Worm (Caenorhabditis elegans): ENCODE measurements around the gene spe-18.

Gene spe-18

ce11 chrII:13199674-13200215, 46.5 kb upstream of the spe-18 start, which contains the start of gene btf-1 (continued):
- peak; percentile 76; the same call in 1 of the 2 replicates for TF ChIP-seq Y53G8AR.9 (GFP tag; conservative IDR thresholded peaks at IDR 0.05)
- peak; percentile 72 for TF ChIP-seq F10E7.11 (tag; optimal IDR thresholded peaks at IDR 0.05)
- TF ChIP-seq snpc-1.1 (tag; optimal IDR thresholded peaks at IDR 0.05; ENCODE audit: insufficient read depth), result peak; percentile 13
- TF ChIP-seq lag-1 (GFP tag; IDR thresholded peaks at IDR 0.05), result no peak
- TF ChIP-seq madf-6 (GFP tag; IDR thresholded peaks at IDR 0.05), result no peak; the same call in 1 of the 2 replicates
- peak; percentile 30; the same call in 1 of the 2 replicates for TF ChIP-seq ceh-91 (GFP tag; IDR thresholded peaks at IDR 0.05)
- peak; percentile 97 for TF ChIP-seq ceh-100 (GFP tag; IDR thresholded peaks at IDR 0.05)
- no peak for TF ChIP-seq ceh-79 (tag; optimal IDR thresholded peaks at IDR 0.05)
- no peak for TF ChIP-seq Y79H2A.3 (GFP tag; conservative IDR thresholded peaks at IDR 0.05)

ce11 chrII:13198845-13199244, 45.6 kb upstream of the spe-18 start:
- 0 out of 2 replicates have a peak, but pooled peaks have one; percentile 23 for TF ChIP-seq hsf-1 (GFP tag; IDR thresholded peaks at IDR 0.05)
- TF ChIP-seq attf-3 (GFP tag; conservative IDR thresholded peaks at IDR 0.05), result 0 out of 2 replicates have a peak, but pooled peaks have one; percentile 8
- TF ChIP-seq Y56A3A.18 (GFP tag; IDR thresholded peaks at IDR 0.05), result no peak
- TF ChIP-seq ceh-100 (GFP tag; IDR thresholded peaks at IDR 0.05), result peak; percentile 60

DNA sequence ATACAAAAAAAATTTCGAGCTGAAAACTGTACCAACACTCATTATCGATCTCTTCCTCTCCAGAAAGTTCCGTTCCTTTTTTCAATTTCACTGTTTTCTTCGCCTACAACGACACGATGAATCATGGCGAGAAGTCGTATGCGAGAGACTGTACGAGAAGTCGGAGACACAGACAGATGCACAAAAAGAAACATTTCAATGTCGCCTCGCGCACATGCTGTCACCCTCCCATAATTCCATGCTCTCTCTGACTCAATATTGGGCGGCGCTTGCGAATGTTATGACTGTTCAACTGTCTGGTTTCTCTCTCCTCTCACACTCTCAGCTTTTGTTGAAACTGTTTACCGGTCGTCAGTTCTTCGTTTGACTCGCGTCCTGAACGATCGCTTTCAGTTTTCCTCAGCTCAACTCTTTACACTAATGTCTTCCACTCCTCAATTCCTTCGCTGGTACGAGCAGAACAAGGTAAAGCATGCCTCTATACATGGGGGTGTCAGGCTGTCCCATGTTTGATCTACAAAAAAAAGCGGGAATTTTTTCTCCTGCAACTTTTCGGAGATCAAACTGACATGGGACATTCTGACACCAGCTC, 43.6 kb upstream of the spe-18 start:
- TF ChIP-seq tbx-9 (tag; optimal IDR thresholded peaks at IDR 0.05; ENCODE audit: borderline replicate concordance) (no peak), K12H6.12 (tag; optimal IDR thresholded peaks at IDR 0.05) (peak; percentile 42), madf-3 (GFP tag; IDR thresholded peaks at IDR 0.05) (0 out of 2 replicates have a peak, but pooled peaks have one; percentile 35), lin-54 (GFP tag; optimal IDR thresholded peaks at IDR 0.05) (peak; percentile 8), sea-2 (GFP tag; IDR thresholded peaks at IDR 0.05) (no peak), F10E7.11 (tag; optimal IDR thresholded peaks at IDR 0.05) (no peak), hmg-1.2 (GFP tag; IDR thresholded peaks at IDR 0.05) (peak; percentile 69; the same call in 1 of the 2 replicates), pbrm-1 (GFP tag; IDR thresholded peaks at IDR 0.05) (no peak), cebp-1 (GFP tag; IDR thresholded peaks at IDR 0.05) (no peak), cebp-1 (tag; optimal IDR thresholded peaks at IDR 0.05) (peak; percentile 40), aptf-3 (GFP tag; IDR thresholded peaks at IDR 0.05) (no peak), ztf-28 (GFP tag; IDR thresholded peaks at IDR 0.05) (no peak), zfh-2 (GFP tag; conservative IDR thresholded peaks at IDR 0.05) (peak; percentile 47; the same call in 1 of the 2 replicates), mxl-1 (tag; optimal IDR thresholded peaks at IDR 0.05) (no peak)

ce11 chrII:13195706-13196417, 42.7 kb upstream of the spe-18 start:
- TF ChIP-seq aptf-3 (GFP tag; IDR thresholded peaks at IDR 0.05), result no peak
- peak; percentile 3 for TF ChIP-seq snpc-1.1 (tag; optimal IDR thresholded peaks at IDR 0.05; ENCODE audit: insufficient read depth)
- TF ChIP-seq Y53G8AR.9 (GFP tag; conservative IDR thresholded peaks at IDR 0.05), result 0 out of 2 replicates have a peak, but pooled peaks have one; percentile 7

DNA sequence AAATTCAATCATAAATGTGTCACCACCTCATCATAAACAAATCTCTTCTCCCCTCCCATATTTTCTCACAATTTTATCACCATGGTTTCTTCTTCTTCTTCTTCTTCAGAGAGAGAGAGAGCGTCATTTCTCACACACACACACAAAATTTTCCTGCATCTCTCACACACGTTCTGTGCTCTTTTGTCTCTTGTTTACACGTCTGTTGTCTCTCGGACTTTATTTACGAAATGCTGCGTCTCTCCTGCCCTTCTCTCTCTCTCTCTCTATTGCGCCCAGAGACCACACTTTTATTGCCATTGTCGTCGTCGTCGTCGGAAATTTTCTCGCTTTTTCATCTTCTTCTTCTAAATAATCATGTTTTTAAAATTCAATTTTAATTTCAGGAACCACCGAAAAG, 42.0 kb upstream of the spe-18 start, which contains the start of gene lec-1:
Gene lec-1 (plus strand): TSS at position 387 of the 400 bp plus-strand sequence.
- TF ChIP-seq efl-1 (GFP tag; optimal IDR thresholded peaks at IDR 0.05), result no peak
- peak; percentile 1 for TF ChIP-seq lin-54 (GFP tag; optimal IDR thresholded peaks at IDR 0.05)
- peak; percentile 12 for TF ChIP-seq ZK185.1 (tag; optimal IDR thresholded peaks at IDR 0.05; ENCODE audit: poor library complexity, severe bottlenecking)
- TF ChIP-seq aptf-2 (GFP tag; conservative IDR thresholded peaks at IDR 0.05), result no peak
- no peak for TF ChIP-seq ztf-18 (tag; optimal IDR thresholded peaks at IDR 0.05)
- no peak for TF ChIP-seq gei-17 (GFP tag; optimal IDR thresholded peaks at IDR 0.05)
- no peak for TF ChIP-seq hlh-12 (tag; optimal IDR thresholded peaks at IDR 0.05)
- peak in 1 of 2 experiments; percentile 6 for TF ChIP-seq let-607 (tag; optimal IDR thresholded peaks at IDR 0.05)
- TF ChIP-seq pbrm-1 (GFP tag; IDR thresholded peaks at IDR 0.05), result no peak
- TF ChIP-seq hrde-1 (tag; optimal IDR thresholded peaks at IDR 0.05; ENCODE audit: borderline replicate concordance), result no peak
- TF ChIP-seq hmg-1.2 (GFP tag; IDR thresholded peaks at IDR 0.05), result peak; percentile 79; the same call in 1 of the 2 replicates
- peak; percentile 45 for TF ChIP-seq lin-40 (tag; optimal IDR thresholded peaks at IDR 0.05)
- no peak for TF ChIP-seq cebp-1 (GFP tag; IDR thresholded peaks at IDR 0.05)
- peak; percentile 55 for TF ChIP-seq cebp-1 (tag; optimal IDR thresholded peaks at IDR 0.05)
- no peak for TF ChIP-seq F49E8.2 (tag; optimal IDR thresholded peaks at IDR 0.05; ENCODE audit: insufficient read depth)
- TF ChIP-seq F52B5.7 (tag; optimal IDR thresholded peaks at IDR 0.05), result no peak
